Worm (Caenorhabditis elegans): ENCODE measurements around the gene osm-9.

- TF ChIP-seq snpc-4 (GFP tag; optimal IDR thresholded peaks at IDR 0.05) (no peak), snpc-4 (tag; optimal IDR thresholded peaks at IDR 0.05) (no peak), unc-62 (GFP tag; optimal IDR thresholded peaks at IDR 0.05) (no peak), C06A6.2 (GFP tag; conservative IDR thresholded peaks at IDR 0.05) (no peak), hlh-12 (tag; optimal IDR thresholded peaks at IDR 0.05) (no peak), ztf-25 (GFP tag; IDR thresholded peaks at IDR 0.05) (no peak), attf-6 (GFP tag; IDR thresholded peaks at IDR 0.05) (no peak), Y95B8A.8 (GFP tag; IDR thresholded peaks at IDR 0.05) (no peak), F57C9.4 (tag; optimal IDR thresholded peaks at IDR 0.05) (no peak)
Measured at ce11 chrIV:3517582-3517981, 39.6 kb downstream of the osm-9 start.
